Worm (Caenorhabditis elegans) whole organism, young adult: ENCODE results near the gene F48F5.8.
A peak's percentile ranks its signal among the peaks of the same experiment; 100 is the strongest.

ENCODE experiments used
- B0035.1 ChIP-seq: sonication (generic microtip); optimal IDR thresholded peaks from 2 replicates; lab custom pipeline; 2016; ENCODE audit warnings: missing genetic modification characterization, mild to moderate bottlenecking, missing compliant biosample characterization, missing genotype, missing genetic modification reagents
- C17E4.6 ChIP-seq: fragments of 200-800 bp; sonication (Bioruptor generic); IDR thresholded peaks from 2 replicates; pipeline ENCODE4 v1.3.6; 2022; ENCODE audit warnings: missing genetic modification reagents, missing genetic modification characterization, missing compliant biosample characterization
- D2030.7 ChIP-seq: fragments of 200-800 bp; sonication (Bioruptor generic); IDR thresholded peaks from 2 replicates; pipeline ENCODE4 v1.3.6; 2022; ENCODE audit warnings: missing genetic modification reagents, missing genetic modification characterization, missing compliant biosample characterization
- F22D6.2 ChIP-seq: sonication (generic microtip); optimal IDR thresholded peaks from 2 replicates; lab custom pipeline; 2016; ENCODE audit warnings: mild to moderate bottlenecking, missing genetic modification characterization, missing compliant biosample characterization
- F23B12.7 ChIP-seq: sonication (generic microtip); optimal IDR thresholded peaks from 2 replicates; lab custom pipeline; 2017; ENCODE audit warnings: missing genetic modification characterization, mild to moderate bottlenecking, missing compliant biosample characterization, antibody characterized with exemption, moderate library complexity; ENCODE audit not compliant: insufficient read depth
- F49E8.2 ChIP-seq: sonication (generic microtip); optimal IDR thresholded peaks from 3 replicates; lab custom pipeline; 2017; ENCODE audit warnings: missing genetic modification characterization, mild to moderate bottlenecking, missing compliant biosample characterization, antibody characterized with exemption, moderate library complexity; ENCODE audit not compliant: insufficient read depth
- F57C9.4 ChIP-seq: sonication (generic microtip); optimal IDR thresholded peaks from 2 replicates; lab custom pipeline; 2017; ENCODE audit warnings: mild to moderate bottlenecking, missing genetic modification characterization, missing compliant biosample characterization
- Y56A3A.18 ChIP-seq: fragments of 200-800 bp; sonication (Bioruptor generic); IDR thresholded peaks from 2 replicates; pipeline ENCODE4 v1.3.6; 2022; ENCODE audit warnings: missing genetic modification reagents, missing genetic modification characterization, missing compliant biosample characterization
- ama-1 ChIP-seq, 3 experiments: fragments of 150-350 bp in 1 of 3; sonication (generic microtip) in 2 of 3; optimal IDR thresholded peaks; 2 replicates each; lab custom pipeline; 2014 to 2018; ENCODE audit warnings: missing biosample characterization in 2 of 3, missing genetic modification characterization in 2 of 3, missing genetic modification reagents in 2 of 3
- atf-7 ChIP-seq: sonication (generic microtip); optimal IDR thresholded peaks from 2 replicates; lab custom pipeline; 2017; ENCODE audit warnings: mild to moderate bottlenecking, missing genetic modification characterization, missing compliant biosample characterization
- athp-1 ChIP-seq: sonication (generic microtip); optimal IDR thresholded peaks from 2 replicates; lab custom pipeline; 2017; ENCODE audit warnings: mild to moderate bottlenecking, missing genetic modification characterization, missing compliant biosample characterization
- attf-5 ChIP-seq: fragments of 200-800 bp; sonication (Bioruptor generic); optimal IDR thresholded peaks from 2 replicates; lab custom pipeline; 2018; ENCODE audit warnings: mild to moderate bottlenecking, missing genetic modification characterization, missing compliant biosample characterization
- ceh-58 ChIP-seq: fragments of 200-800 bp; sonication (Bioruptor generic); IDR thresholded peaks from 2 replicates; pipeline ENCODE4 v1.3.6; 2022; ENCODE audit warnings: missing genetic modification characterization, missing compliant biosample characterization
- ceh-79 ChIP-seq: sonication (generic microtip); optimal IDR thresholded peaks from 2 replicates; lab custom pipeline; 2017; ENCODE audit warnings: mild to moderate bottlenecking, missing genetic modification characterization, missing compliant biosample characterization
- dox-1 ChIP-seq: fragments of 200-800 bp; sonication (Bioruptor generic); IDR thresholded peaks from 2 replicates; pipeline ENCODE4 v1.3.6; 2022; ENCODE audit warnings: missing genetic modification reagents, missing genetic modification characterization, missing compliant biosample characterization
- efl-1 ChIP-seq: fragments of 150-350 bp; optimal IDR thresholded peaks from 2 replicates; lab custom pipeline; 2014; ENCODE audit warnings: missing biosample characterization, missing genetic modification reagents, missing genetic modification characterization
- egl-44 ChIP-seq: fragments of 200-800 bp; sonication (Bioruptor generic); IDR thresholded peaks from 2 replicates; pipeline ENCODE4 v1.3.6; 2022; ENCODE audit warnings: missing genetic modification reagents, missing genetic modification characterization, missing compliant biosample characterization
- egrh-3 ChIP-seq: fragments of 200-800 bp; sonication (Bioruptor generic); IDR thresholded peaks from 2 replicates; pipeline ENCODE4 v1.3.6; 2022; ENCODE audit warnings: missing genetic modification reagents, missing genetic modification characterization, missing compliant biosample characterization
- him-1 ChIP-seq: sonication (generic microtip); optimal IDR thresholded peaks from 2 replicates; lab custom pipeline; 2016; ENCODE audit warnings: missing genotype, missing genetic modification reagents, missing genetic modification characterization, missing compliant biosample characterization
- hmg-20 ChIP-seq: fragments of 200-800 bp; sonication (Bioruptor generic); IDR thresholded peaks from 2 replicates; pipeline ENCODE4 v1.3.6; 2022; ENCODE audit warnings: missing genetic modification reagents, missing genetic modification characterization, missing compliant biosample characterization
- lin-40 ChIP-seq: sonication (generic microtip); optimal IDR thresholded peaks from 2 replicates; lab custom pipeline; 2016; ENCODE audit warnings: missing genetic modification characterization, mild to moderate bottlenecking, missing compliant biosample characterization, missing genotype, missing genetic modification reagents
- madf-10 ChIP-seq: sonication (generic microtip); optimal IDR thresholded peaks from 2 replicates; lab custom pipeline; 2016; ENCODE audit warnings: mild to moderate bottlenecking, missing genetic modification characterization, missing compliant biosample characterization
- madf-6 ChIP-seq: fragments of 200-800 bp; sonication (Bioruptor generic); IDR thresholded peaks from 2 replicates; pipeline ENCODE4 v1.3.6; 2022; ENCODE audit warnings: missing genetic modification reagents, missing genetic modification characterization, missing compliant biosample characterization
- mcd-1 ChIP-seq: fragments of 200-800 bp; sonication (Bioruptor generic); IDR thresholded peaks from 2 replicates; pipeline ENCODE4 v1.3.6; 2022; ENCODE audit warnings: missing genetic modification reagents, missing genetic modification characterization, missing compliant biosample characterization
- mxl-1 ChIP-seq: sonication (generic microtip); optimal IDR thresholded peaks from 2 replicates; lab custom pipeline; 2016; ENCODE audit warnings: missing genetic modification characterization, missing compliant biosample characterization
- nfyb-1 ChIP-seq: fragments of 200-800 bp; sonication (Bioruptor generic); IDR thresholded peaks from 2 replicates; pipeline ENCODE4 v1.3.6; 2022; ENCODE audit warnings: missing genetic modification reagents, missing genetic modification characterization, missing compliant biosample characterization
- nhr-179 ChIP-seq: sonication (generic microtip); optimal IDR thresholded peaks from 2 replicates; lab custom pipeline; 2016; ENCODE audit warnings: mild to moderate bottlenecking, missing genetic modification characterization, missing compliant biosample characterization
- rec-8 ChIP-seq, 2 experiments: sonication (generic microtip); optimal IDR thresholded peaks; 2 replicates each; lab custom pipeline; 2016; ENCODE audit warnings: mild to moderate bottlenecking in 2 of 2, missing genetic modification characterization in 2 of 2, missing genetic modification reagents in 2 of 2, missing genotype in 2 of 2, missing biosample characterization in 1 of 2, missing compliant biosample characterization in 1 of 2, moderate library complexity in 1 of 2
- rpc-1 ChIP-seq, 2 experiments: fragments of 150-350 bp in 1 of 2; sonication (generic microtip) in 1 of 2; optimal IDR thresholded peaks; 2 replicates each; lab custom pipeline; 2014 to 2018; ENCODE audit warnings: missing biosample characterization in 1 of 2, missing genetic modification characterization in 1 of 2, missing genetic modification reagents in 1 of 2, missing genotype in 1 of 2
- snpc-1.1 ChIP-seq: sonication (generic microtip); optimal IDR thresholded peaks from 2 replicates; lab custom pipeline; 2017; ENCODE audit warnings: missing genetic modification characterization, mild to moderate bottlenecking, missing compliant biosample characterization, antibody characterized with exemption, moderate library complexity, missing genotype, missing genetic modification reagents; ENCODE audit not compliant: insufficient read depth
- sptf-2 ChIP-seq: fragments of 200-800 bp; sonication (Bioruptor generic); optimal IDR thresholded peaks from 2 replicates; lab custom pipeline; 2018; ENCODE audit warnings: mild to moderate bottlenecking, missing genetic modification characterization, missing compliant biosample characterization
- tbp1 ChIP-seq: fragments of 200-800 bp; sonication (Bioruptor generic); optimal IDR thresholded peaks from 2 replicates; lab custom pipeline; 2018; ENCODE audit warnings: mild to moderate bottlenecking, missing genetic modification characterization, missing compliant biosample characterization
- tbx-9 ChIP-seq: sonication (generic microtip); optimal IDR thresholded peaks from 2 replicates; lab custom pipeline; 2016; ENCODE audit warnings: borderline replicate concordance, missing genetic modification characterization, inconsistent platforms, missing compliant biosample characterization
- tlf-1 ChIP-seq: fragments of 200-800 bp; sonication (Bioruptor generic); optimal IDR thresholded peaks from 2 replicates; lab custom pipeline; 2018; ENCODE audit warnings: mild to moderate bottlenecking, missing genetic modification characterization, missing compliant biosample characterization
- xnd-1 ChIP-seq: sonication (generic microtip); optimal IDR thresholded peaks from 2 replicates; lab custom pipeline; 2016; ENCODE audit warnings: missing genotype, missing genetic modification reagents, missing genetic modification characterization, missing compliant biosample characterization
- ztf-18 ChIP-seq: sonication (generic microtip); optimal IDR thresholded peaks from 2 replicates; lab custom pipeline; 2016; ENCODE audit warnings: missing genotype, mild to moderate bottlenecking, missing genetic modification characterization, missing compliant biosample characterization
- ztf-25 ChIP-seq: fragments of 200-800 bp; sonication (Bioruptor generic); IDR thresholded peaks from 2 replicates; pipeline ENCODE4 v1.3.6; 2022; ENCODE audit warnings: missing genetic modification reagents, missing genetic modification characterization, missing compliant biosample characterization
- ztf-26 ChIP-seq: sonication (generic microtip); optimal IDR thresholded peaks from 2 replicates; lab custom pipeline; 2017; ENCODE audit warnings: missing genetic modification characterization, missing compliant biosample characterization

Gene F48F5.8

DNA sequence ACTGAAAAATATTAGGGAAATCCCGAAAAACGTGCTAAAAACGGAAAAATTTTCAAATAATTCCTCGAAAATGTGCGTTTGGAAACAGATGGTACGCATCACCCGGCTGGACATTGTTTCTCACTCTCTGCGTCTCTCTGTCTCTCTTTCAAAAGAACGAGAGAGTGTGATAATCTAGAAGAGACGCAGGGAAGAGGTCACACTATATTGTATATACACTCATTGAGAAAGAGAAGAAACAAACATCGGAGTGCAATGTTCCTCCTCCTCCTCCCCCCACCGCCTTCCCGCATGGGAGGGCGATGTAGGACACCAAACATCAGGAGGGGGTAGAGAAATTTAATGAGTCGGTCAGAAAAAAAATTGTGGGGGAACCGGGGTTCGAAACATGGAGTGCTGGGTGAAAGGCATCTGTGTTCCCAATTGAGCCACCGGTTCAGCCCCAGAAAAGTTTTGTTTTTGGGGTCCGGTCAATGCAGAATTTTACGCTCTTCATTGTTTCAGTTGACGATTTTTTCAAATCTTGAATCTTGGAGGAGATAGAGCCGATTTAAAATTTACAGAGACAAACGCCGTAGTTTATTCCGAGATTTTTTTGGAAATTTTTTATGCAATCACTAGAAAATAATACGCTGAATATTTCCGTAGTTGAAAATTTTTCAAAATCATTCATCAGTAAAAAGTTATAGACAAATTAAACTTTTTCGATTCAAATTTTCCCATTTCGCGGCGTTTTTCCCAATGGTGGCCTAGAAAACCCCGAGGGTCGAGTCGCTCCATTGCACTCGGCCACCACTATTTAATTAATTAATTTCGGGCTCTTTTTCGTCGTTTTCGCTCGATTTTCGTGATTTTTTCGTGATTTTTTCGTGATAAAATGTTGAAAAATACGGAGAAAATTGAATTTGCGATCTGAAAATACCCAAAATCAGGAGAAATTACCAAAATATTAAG lies 636 bp upstream of the F48F5.8 start (continued):
- TF ChIP-seq hmg-20 (GFP tag; lab: Robert Waterston, UW) (no peak), ama-1 (optimal IDR thresholded peaks at IDR 0.05; lab: Kevin White, UChicago) (no peak), ama-1 (GFP tag; optimal IDR thresholded peaks at IDR 0.05; lab: Kevin White, UChicago) (no peak), sptf-2 (GFP tag; lab: Kevin White, UChicago) (no peak), atf-7 (tag; lab: Kevin White, UChicago) (no peak), rpc-1 (optimal IDR thresholded peaks at IDR 0.05; lab: Kevin White, UChicago) (no peak), rpc-1 (tag; optimal IDR thresholded peaks at IDR 0.05; lab: Kevin White, UChicago) (no peak), tbp1 (GFP tag; lab: Kevin White, UChicago) (peak; percentile 16), egl-44 (no peak), ceh-58 (GFP tag; lab: Robert Waterston, UW) (no peak), ztf-25 (no peak), attf-5 (GFP tag; lab: Kevin White, UChicago) (no peak), nhr-179 (tag; lab: Kevin White, UChicago) (no peak), athp-1 (tag; lab: Kevin White, UChicago) (no peak), efl-1 (peak; percentile 55), snpc-1.1 (tag; lab: Kevin White, UChicago) (no peak), F57C9.4 (tag; lab: Kevin White, UChicago) (no peak), rec-8 (tag; optimal IDR thresholded peaks at IDR 0.05; lab: Kevin White, UChicago) (no peak), F22D6.2 (tag; lab: Kevin White, UChicago) (no peak), lin-40 (tag; lab: Kevin White, UChicago) (no peak), ztf-18 (tag; lab: Kevin White, UChicago) (no peak), B0035.1 (tag; lab: Kevin White, UChicago) (no peak), Y56A3A.18 (GFP tag; lab: Robert Waterston, UW) (no peak), mxl-1 (tag; lab: Kevin White, UChicago) (no peak), xnd-1 (tag; lab: Kevin White, UChicago) (no peak), ceh-79 (tag; lab: Kevin White, UChicago) (no peak), mcd-1 (peak; percentile 41), madf-10 (no peak), C17E4.6 (GFP tag; lab: Robert Waterston, UW) (no peak), tbx-9 (tag; lab: Kevin White, UChicago) (no peak), egrh-3 (GFP tag; lab: Robert Waterston, UW) (peak; percentile 64), tlf-1 (GFP tag; lab: Kevin White, UChicago) (no peak), ztf-26 (peak; percentile 20), F23B12.7 (tag; lab: Kevin White, UChicago) (no peak), F49E8.2 (tag; lab: Kevin White, UChicago) (no peak)

DNA sequence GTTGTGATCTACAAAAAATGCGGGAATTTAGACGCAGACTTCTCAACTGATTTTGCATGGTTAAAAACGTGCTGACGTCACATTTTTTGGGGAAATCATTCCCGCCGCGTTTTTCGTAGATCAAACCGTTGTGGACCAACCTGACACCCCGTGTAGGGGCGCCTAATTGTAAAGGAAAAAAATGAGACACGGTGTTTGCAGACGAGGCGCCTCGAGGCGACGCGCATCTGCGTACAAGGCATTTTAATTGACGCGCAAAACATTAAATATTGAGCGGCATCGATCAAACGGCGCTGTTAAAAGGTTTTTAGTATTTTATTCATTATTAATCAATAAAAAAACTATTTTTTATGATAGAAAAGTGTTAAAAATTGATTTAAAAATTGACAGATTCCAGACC lies 6.2 kb downstream of the F48F5.8 start:
- TF ChIP-seq him-1 (tag; lab: Kevin White, UChicago): peak; percentile 49
- TF ChIP-seq dox-1 (GFP tag; lab: Robert Waterston, UW): peak; percentile 33; the same call in 1 of the 2 replicates
- TF ChIP-seq xnd-1 (tag; lab: Kevin White, UChicago): peak; percentile 56
- 0 out of 2 replicates have a peak, but pooled peaks have one; percentile 35 for TF ChIP-seq D2030.7
- TF ChIP-seq madf-6 (GFP tag; lab: Robert Waterston, UW): peak; percentile 70
- 0 out of 2 replicates have a peak, but pooled peaks have one; percentile 49 for TF ChIP-seq nfyb-1 (GFP tag; lab: Robert Waterston, UW)
